Fruit fly (Drosophila melanogaster) whole organism, embryonic: ENCODE data around the gene CG2533.

Experiments used
- Aef1 ChIP-seq: fragments of 200-800 bp; sonication (Bioruptor generic); IDR thresholded peaks from 3 replicates; pipeline ENCODE4 v1.3.6; 2022; ENCODE audit warnings: missing biosample characterization, missing genetic modification characterization
- Bteb2 ChIP-seq: fragments of 200-800 bp; sonication (Bioruptor generic); optimal IDR thresholded peaks from 2 replicates; lab custom pipeline; 2016; ENCODE audit warnings: missing biosample characterization, missing genetic modification characterization
- CG10431 ChIP-seq: fragments of 200-800 bp; sonication (Bioruptor generic); optimal IDR thresholded peaks from 3 replicates; lab custom pipeline; 2018; ENCODE audit warnings: missing biosample characterization, mild to moderate bottlenecking, missing genetic modification characterization
- CG12942 ChIP-seq: fragments of 200-800 bp; sonication (Bioruptor generic); optimal IDR thresholded peaks from 3 replicates; lab custom pipeline; 2016; ENCODE audit warnings: missing biosample characterization, missing genetic modification characterization
- CG13424 ChIP-seq: fragments of 200-800 bp; sonication (Bioruptor generic); optimal IDR thresholded peaks from 2 replicates; lab custom pipeline; 2019; ENCODE audit warnings: missing biosample characterization, mild to moderate bottlenecking, missing genetic modification characterization, moderate library complexity
- CG13775 ChIP-seq: fragments of 200-800 bp; sonication (Bioruptor generic); optimal IDR thresholded peaks from 3 replicates; lab custom pipeline; 2017; ENCODE audit warnings: missing biosample characterization, mild to moderate bottlenecking, missing genetic modification characterization
- CG15011 ChIP-seq: fragments of 200-800 bp; sonication (Bioruptor generic); optimal IDR thresholded peaks from 3 replicates; lab custom pipeline; 2018; ENCODE audit warnings: missing biosample characterization, mild to moderate bottlenecking, missing genetic modification characterization
- CG15073 ChIP-seq: fragments of 200-800 bp; sonication (Bioruptor generic); optimal IDR thresholded peaks from 2 replicates; lab custom pipeline; 2016; ENCODE audit warnings: missing biosample characterization, missing genetic modification characterization
- CG15696 ChIP-seq: fragments of 200-800 bp; sonication (Bioruptor generic); optimal IDR thresholded peaks from 2 replicates; lab custom pipeline; 2019; ENCODE audit warnings: missing biosample characterization, mild to moderate bottlenecking, missing genetic modification characterization, moderate library complexity
- CG17829 ChIP-seq: fragments of 200-800 bp; optimal IDR thresholded peaks from 2 replicates; lab custom pipeline; 2019; ENCODE audit warnings: missing biosample characterization, mild to moderate bottlenecking, missing genetic modification characterization, moderate library complexity
- CG2120 ChIP-seq: fragments of 200-800 bp; sonication (Bioruptor generic); optimal IDR thresholded peaks from 3 replicates; lab custom pipeline; 2016; ENCODE audit warnings: missing biosample characterization, missing genetic modification characterization
- CG30403 ChIP-seq: fragments of 200-800 bp; sonication (Bioruptor generic); optimal IDR thresholded peaks from 3 replicates; lab custom pipeline; 2016; ENCODE audit warnings: missing biosample characterization, missing genetic modification characterization
- CG4424 ChIP-seq: fragments of 200-800 bp; sonication (Bioruptor generic); optimal IDR thresholded peaks from 3 replicates; lab custom pipeline; 2016; ENCODE audit warnings: missing biosample characterization, missing genetic modification characterization
- CG6272 ChIP-seq: fragments of 200-800 bp; sonication (Bioruptor generic); IDR thresholded peaks from 2 replicates; pipeline ENCODE4 v1.3.6; 2022; ENCODE audit warnings: missing biosample characterization, missing genetic modification characterization
- CG6689 ChIP-seq: fragments of 200-800 bp; sonication (Bioruptor generic); IDR thresholded peaks from 2 replicates; pipeline ENCODE4 v1.3.6; 2022; ENCODE audit warnings: missing biosample characterization, missing genetic modification characterization
- CG8281 ChIP-seq: fragments of 200-800 bp; sonication (Bioruptor generic); optimal IDR thresholded peaks from 2 replicates; lab custom pipeline; 2018; ENCODE audit warnings: missing biosample characterization, mild to moderate bottlenecking, missing genetic modification characterization, moderate library complexity
- CG9437 ChIP-seq: fragments of 200-800 bp; sonication (Bioruptor generic); optimal IDR thresholded peaks from 2 replicates; lab custom pipeline; 2018; ENCODE audit warnings: missing biosample characterization, mild to moderate bottlenecking, missing genetic modification characterization
- CG9727 ChIP-seq: fragments of 200-800 bp; sonication (Bioruptor generic); optimal IDR thresholded peaks from 3 replicates; lab custom pipeline; 2017; ENCODE audit warnings: missing biosample characterization, mild to moderate bottlenecking, missing genetic modification characterization
- CkIIα-i1 ChIP-seq: fragments of 200-800 bp; sonication (Bioruptor generic); IDR thresholded peaks from 2 replicates; pipeline ENCODE4 v1.3.6; 2022; ENCODE audit warnings: missing biosample characterization, missing genetic modification characterization
- CoRest ChIP-seq: fragments of 200-800 bp; sonication (Bioruptor generic); optimal IDR thresholded peaks from 3 replicates; lab custom pipeline; 2018; ENCODE audit warnings: missing biosample characterization, mild to moderate bottlenecking, missing genetic modification characterization, moderate library complexity
- D ChIP-seq, 2 experiments: fragments of 200-800 bp in 1 of 2; fragments of >200 bp in 1 of 2; sonication (Bioruptor generic) in 1 of 2; optimal IDR thresholded peaks; 2 replicates in 1 of 2; 3 replicates in 1 of 2; lab custom pipeline; 2017; ENCODE audit warnings: mild to moderate bottlenecking in 1 of 2, missing biosample characterization in 1 of 2, missing genetic modification characterization in 1 of 2, missing genetic modification reagents in 1 of 2
- E2f2 ChIP-seq: fragments of 200-800 bp; sonication (Bioruptor generic); IDR thresholded peaks from 2 replicates; pipeline ENCODE4 v1.3.6; 2022; ENCODE audit warnings: missing biosample characterization, missing genetic modification characterization
- ERR ChIP-seq: fragments of 200-800 bp; sonication (Bioruptor generic); optimal IDR thresholded peaks from 2 replicates; lab custom pipeline; 2016; ENCODE audit warnings: missing biosample characterization, missing genetic modification characterization
- Eip74EF ChIP-seq, 2 experiments: fragments of 200-800 bp in 1 of 2; fragments of >200 bp in 1 of 2; sonication (Bioruptor generic) in 1 of 2; optimal IDR thresholded peaks; 2 replicates each; lab custom pipeline; 2017 to 2019; ENCODE audit warnings: missing biosample characterization in 2 of 2, missing genetic modification characterization in 2 of 2, mild to moderate bottlenecking in 1 of 2, moderate library complexity in 1 of 2
- Hr78 ChIP-seq, 2 experiments: fragments of 200-800 bp in 1 of 2; fragments of >200 bp in 1 of 2; sonication (Bioruptor generic) in 1 of 2; optimal IDR thresholded peaks; 2 replicates each; lab custom pipeline; 2017 to 2019; ENCODE audit warnings: missing biosample characterization in 2 of 2, missing genetic modification characterization in 2 of 2, mild to moderate bottlenecking in 1 of 2, moderate library complexity in 1 of 2
- Max ChIP-seq: fragments of 200-800 bp; sonication (Bioruptor generic); optimal IDR thresholded peaks from 2 replicates; lab custom pipeline; 2016; ENCODE audit warnings: missing biosample characterization, mild to moderate bottlenecking, missing genetic modification characterization
- NC2β ChIP-seq: fragments of 200-800 bp; sonication (Bioruptor generic); optimal IDR thresholded peaks from 2 replicates; lab custom pipeline; 2016; ENCODE audit warnings: missing biosample characterization, missing genetic modification characterization
- NFAT ChIP-seq: fragments of 200-800 bp; sonication (Bioruptor generic); IDR thresholded peaks from 2 replicates; pipeline ENCODE4 v1.3.6; 2022; ENCODE audit warnings: missing biosample characterization, missing genetic modification characterization
- Neu2 ChIP-seq: fragments of 200-800 bp; sonication (Bioruptor generic); optimal IDR thresholded peaks from 3 replicates; lab custom pipeline; 2016; ENCODE audit warnings: missing biosample characterization, missing genetic modification characterization, borderline replicate concordance
- Nf-YB ChIP-seq: fragments of 200-800 bp; sonication (Bioruptor generic); optimal IDR thresholded peaks from 3 replicates; lab custom pipeline; 2019; ENCODE audit warnings: missing biosample characterization, mild to moderate bottlenecking, missing genetic modification characterization, moderate library complexity
- Xbp1 ChIP-seq: fragments of 200-800 bp; sonication (Bioruptor generic); optimal IDR thresholded peaks from 3 replicates; lab custom pipeline; 2016; ENCODE audit warnings: missing biosample characterization, mild to moderate bottlenecking, missing genetic modification characterization
- chn ChIP-seq: fragments of 200-800 bp; sonication (Bioruptor generic); optimal IDR thresholded peaks from 2 replicates; lab custom pipeline; 2016; ENCODE audit warnings: missing biosample characterization, missing genetic modification characterization
- ci ChIP-seq: fragments of 200-800 bp; sonication (Bioruptor generic); IDR thresholded peaks from 3 replicates; pipeline ENCODE4 v1.3.6; 2022; ENCODE audit warnings: missing biosample characterization, missing genetic modification characterization
- corto ChIP-seq: fragments of 200-800 bp; sonication (Bioruptor generic); optimal IDR thresholded peaks from 2 replicates; lab custom pipeline; 2016; ENCODE audit warnings: missing biosample characterization, mild to moderate bottlenecking, missing genetic modification characterization, moderate library complexity
- dati ChIP-seq: fragments of 200-800 bp; sonication (Bioruptor generic); IDR thresholded peaks from 2 replicates; pipeline ENCODE4 v1.3.6; 2022; ENCODE audit warnings: missing biosample characterization, missing genetic modification characterization
- dm ChIP-seq: fragments of 200-800 bp; sonication (Bioruptor generic); optimal IDR thresholded peaks from 3 replicates; lab custom pipeline; 2016; ENCODE audit warnings: missing biosample characterization, missing genetic modification characterization
- dmrt11E ChIP-seq: fragments of 200-800 bp; sonication (Bioruptor generic); optimal IDR thresholded peaks from 3 replicates; lab custom pipeline; 2018; ENCODE audit warnings: missing biosample characterization, mild to moderate bottlenecking, missing genetic modification characterization, moderate library complexity
- ewg ChIP-seq: fragments of 200-800 bp; sonication (Bioruptor generic); optimal IDR thresholded peaks from 3 replicates; lab custom pipeline; 2017; ENCODE audit warnings: mild to moderate bottlenecking, missing biosample characterization, missing genetic modification reagents, missing genetic modification characterization
- fd96Cb ChIP-seq: fragments of 200-800 bp; sonication (Bioruptor generic); optimal IDR thresholded peaks from 2 replicates; lab custom pipeline; 2018; ENCODE audit warnings: missing biosample characterization, mild to moderate bottlenecking, missing genetic modification characterization, moderate library complexity
- gfzf ChIP-seq: fragments of 200-800 bp; sonication (Bioruptor generic); optimal IDR thresholded peaks from 2 replicates; lab custom pipeline; 2016; ENCODE audit warnings: missing biosample characterization, mild to moderate bottlenecking, missing genetic modification characterization, moderate library complexity
- gro ChIP-seq: fragments of 200-800 bp; sonication (Bioruptor generic); optimal IDR thresholded peaks from 2 replicates; lab custom pipeline; 2016; ENCODE audit warnings: missing biosample characterization, missing genetic modification characterization
- klu ChIP-seq: fragments of 200-800 bp; sonication (Bioruptor generic); IDR thresholded peaks from 2 replicates; pipeline ENCODE4 v1.3.6; 2022; ENCODE audit warnings: missing biosample characterization, missing genetic modification characterization
- maf-S ChIP-seq: fragments of 200-800 bp; sonication (Bioruptor generic); optimal IDR thresholded peaks from 2 replicates; lab custom pipeline; 2016; ENCODE audit warnings: missing biosample characterization, missing genetic modification characterization
- pzg ChIP-seq: fragments of 200-800 bp; sonication (Bioruptor generic); optimal IDR thresholded peaks from 3 replicates; lab custom pipeline; 2018; ENCODE audit warnings: missing biosample characterization, mild to moderate bottlenecking, missing genetic modification characterization, moderate library complexity
- schlank ChIP-seq: fragments of 200-800 bp; sonication (Bioruptor generic); optimal IDR thresholded peaks from 2 replicates; lab custom pipeline; 2018; ENCODE audit warnings: missing biosample characterization, mild to moderate bottlenecking, missing genetic modification characterization
- sens ChIP-seq: fragments of 200-800 bp; sonication (Bioruptor generic); peaks from one replicate; lab custom pipeline; 2016; ENCODE audit warnings: missing biosample characterization, missing genetic modification characterization
- ssp ChIP-seq: fragments of 200-800 bp; sonication (Bioruptor generic); IDR thresholded peaks from 2 replicates; pipeline ENCODE4 v1.3.6; 2022; ENCODE audit warnings: missing biosample characterization, missing genetic modification characterization
- stc ChIP-seq: fragments of 200-800 bp; sonication (Bioruptor generic); IDR thresholded peaks from 2 replicates; pipeline ENCODE4 v1.3.6; 2022; ENCODE audit warnings: missing biosample characterization, missing genetic modification characterization
- stwl ChIP-seq: fragments of 200-800 bp; sonication (Bioruptor generic); optimal IDR thresholded peaks from 3 replicates; lab custom pipeline; 2018; ENCODE audit warnings: missing biosample characterization, mild to moderate bottlenecking, missing genetic modification characterization, moderate library complexity
- zfh2 ChIP-seq: fragments of 200-800 bp; sonication (Bioruptor generic); optimal IDR thresholded peaks from 2 replicates; lab custom pipeline; 2016; ENCODE audit warnings: missing biosample characterization, missing genetic modification characterization

The CG2533 gene

dm6 chrX:11572270-11572914 is 31.6 kb downstream of the CG2533 start, which contains the start of the genes Kmn1 and Reepl1 (continued):
- TF ChIP-seq klu (GFP tag; lab: Robert Waterston, UW) (no peak), ssp (peak; percentile 32; the same call in 1 of the 2 replicates), maf-S (GFP tag; lab: Kevin White, UChicago) (no peak), CG9727 (GFP tag; lab: Kevin White, UChicago) (no peak), Bteb2 (GFP tag; lab: Kevin White, UChicago) (no peak), Hr78 (GFP tag; optimal IDR thresholded peaks at IDR 0.05; lab: Kevin White, UChicago) (no peak), CG15011 (GFP tag; lab: Kevin White, UChicago) (no peak), pzg (GFP tag; lab: Kevin White, UChicago) (peak; percentile 29), Neu2 (GFP tag; lab: Kevin White, UChicago) (no peak), CG13424 (tag; lab: Kevin White, UChicago) (no peak), NC2β (GFP tag; lab: Kevin White, UChicago) (no peak), ewg (GFP tag; lab: Kevin White, UChicago) (no peak), CG8281 (tag; lab: Kevin White, UChicago) (no peak), Aef1 (GFP tag; lab: Robert Waterston, UW) (no peak), CG15696 (tag; lab: Kevin White, UChicago) (no peak), ERR (GFP tag; lab: Kevin White, UChicago) (no peak), NFAT (peak; percentile 12; the same call in 1 of the 2 replicates), CG10431 (no peak), zfh2 (GFP tag; lab: Kevin White, UChicago) (no peak), CG17829 (no peak), chn (no peak), sens (peak; percentile 18), stc (GFP tag; lab: Robert Waterston, UW) (no peak), stwl (tag; lab: Kevin White, UChicago) (peak; percentile 3), CG30403 (GFP tag; lab: Kevin White, UChicago) (no peak), Max (no peak), CG2120 (GFP tag; lab: Kevin White, UChicago) (peak; percentile 16), CG6272 (no peak), dm (no peak), dmrt11E (tag; lab: Kevin White, UChicago) (no peak), schlank (tag; lab: Kevin White, UChicago) (no peak), CG12942 (GFP tag; lab: Kevin White, UChicago) (no peak), corto (GFP tag; lab: Kevin White, UChicago) (no peak), CG4424 (GFP tag; lab: Kevin White, UChicago) (no peak), gro (GFP tag; lab: Kevin White, UChicago) (no peak), CkIIα-i1 (GFP tag; lab: Robert Waterston, UW) (no peak), CG15073 (GFP tag; lab: Kevin White, UChicago) (no peak), dati (no peak), CG13775 (GFP tag; lab: Kevin White, UChicago) (no peak), CG9437 (GFP tag; lab: Kevin White, UChicago) (no peak), gfzf (GFP tag; lab: Kevin White, UChicago) (peak; percentile 33), Nf-YB (GFP tag; lab: Kevin White, UChicago) (no peak), fd96Cb (no peak), CoRest (tag; lab: Kevin White, UChicago) (peak; percentile 20), E2f2 (GFP tag; lab: Robert Waterston, UW) (peak; percentile 52; the same call in 1 of the 2 replicates), ci (GFP tag; lab: Robert Waterston, UW) (no peak), Eip74EF (GFP tag; optimal IDR thresholded peaks at IDR 0.05; lab: Kevin White, UChicago) (no peak), Xbp1 (GFP tag; lab: Kevin White, UChicago) (peak; percentile 4), CG6689 (no peak), D (optimal IDR thresholded peaks at IDR 0.05; lab: Kevin White, UChicago) (no peak), D (GFP tag; optimal IDR thresholded peaks at IDR 0.05; lab: Kevin White, UChicago) (no peak)
